Fruit fly (Drosophila melanogaster) whole organism: ENCODE measurements around the gene pros.

Experiments used
- CG8478 ChIP-seq: fragments of >200 bp; optimal IDR thresholded peaks from 2 replicates; lab custom pipeline; 2018; ENCODE audit warnings: inconsistent platforms
- Dll ChIP-seq: fragments of >200 bp; optimal IDR thresholded peaks from 2 replicates; lab custom pipeline; 2017
- EcR ChIP-seq, 2 experiments: fragments of >200 bp; optimal IDR thresholded peaks; 2 replicates each; lab custom pipeline; 2017; ENCODE audit warnings: missing biosample characterization in 2 of 2, missing genetic modification characterization in 2 of 2, missing genetic modification reagents in 2 of 2
- pan ChIP-seq: fragments of >200 bp; optimal IDR thresholded peaks from 2 replicates; lab custom pipeline; 2017
- psq ChIP-seq: fragments of >200 bp; optimal IDR thresholded peaks from 2 replicates; lab custom pipeline; 2017
- usp ChIP-seq: fragments of >200 bp; optimal IDR thresholded peaks from 2 replicates; lab custom pipeline; 2017; ENCODE audit warnings: missing biosample characterization, missing genetic modification characterization, mixed read lengths

The pros gene

DNA sequence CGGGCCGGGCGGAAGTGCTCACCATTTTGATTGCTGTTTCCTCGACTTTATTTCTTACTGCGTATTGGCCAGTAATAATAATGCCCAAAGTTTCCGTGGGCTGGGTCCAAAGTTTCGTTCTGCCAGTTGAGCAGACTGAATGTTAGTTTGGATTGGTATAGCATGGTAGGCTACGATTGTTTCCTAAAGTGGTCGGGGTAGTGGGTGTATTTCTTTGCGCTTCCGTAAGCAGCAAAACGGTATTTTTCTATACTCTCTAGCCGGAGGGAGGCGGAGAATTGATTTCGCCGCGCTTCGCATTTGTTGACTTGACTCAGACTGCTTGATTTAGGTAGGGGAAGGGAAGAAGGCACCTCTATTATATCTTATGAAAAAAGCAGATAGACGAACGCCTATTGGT lies 15.2 kb downstream of the pros start:
- no peak for TF ChIP-seq CG8478 (lab: Kevin White, UChicago)
- TF ChIP-seq Dll (lab: Kevin White, UChicago) = no peak
- TF ChIP-seq pan (lab: Kevin White, UChicago) = no peak
- no peak for TF ChIP-seq EcR (GFP tag; optimal IDR thresholded peaks at IDR 0.05; lab: Kevin White, UChicago)
- no peak for TF ChIP-seq usp (GFP tag; lab: Kevin White, UChicago)
- no peak for TF ChIP-seq psq (lab: Kevin White, UChicago)

DNA sequence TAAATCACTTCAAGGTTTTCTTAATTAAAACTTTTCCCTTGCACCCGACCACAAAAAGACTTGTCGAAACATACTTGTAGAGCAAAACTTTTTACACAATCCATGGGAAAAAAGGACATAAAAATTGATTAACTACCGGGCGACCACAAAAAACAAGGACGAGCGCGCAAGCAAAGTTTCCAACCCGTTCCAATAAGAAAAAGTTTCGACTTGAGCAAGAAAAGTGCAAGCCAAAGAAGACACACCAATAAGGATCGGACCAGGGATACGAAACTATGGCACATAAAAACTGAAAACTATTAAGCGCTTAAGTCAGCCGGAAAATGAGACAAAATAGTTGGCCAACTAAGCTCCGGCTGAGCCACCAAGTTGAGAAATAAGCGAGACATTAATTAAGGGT lies 15.7 kb downstream of the pros start:
- TF ChIP-seq usp (GFP tag; lab: Kevin White, UChicago) (no peak), EcR (GFP tag; optimal IDR thresholded peaks at IDR 0.05; lab: Kevin White, UChicago) (no peak), pan (lab: Kevin White, UChicago) (no peak), CG8478 (lab: Kevin White, UChicago) (no peak), Dll (lab: Kevin White, UChicago) (no peak), psq (lab: Kevin White, UChicago) (no peak)

DNA sequence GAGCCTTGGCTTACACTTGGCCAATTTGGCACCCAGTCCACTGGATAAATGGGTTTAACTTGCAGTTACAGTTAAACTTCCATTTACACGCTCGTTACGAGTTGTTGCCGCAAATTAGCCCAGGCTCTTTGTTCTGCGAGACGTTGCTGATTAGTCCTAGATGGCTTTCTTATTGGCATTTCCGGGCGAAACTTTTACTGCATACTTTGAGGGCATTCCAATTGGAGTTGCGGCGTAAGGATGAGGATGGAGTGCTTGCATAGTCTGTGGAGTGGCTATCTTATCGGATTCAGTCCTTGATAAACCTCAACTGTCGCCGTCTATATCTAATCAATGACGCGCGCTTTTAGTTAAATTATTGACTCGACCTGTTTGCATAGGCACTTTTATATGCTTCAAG lies 16.6 kb downstream of the pros start:
- no peak for TF ChIP-seq CG8478 (lab: Kevin White, UChicago)
- no peak for TF ChIP-seq psq (lab: Kevin White, UChicago)
- TF ChIP-seq Dll (lab: Kevin White, UChicago) = no peak

DNA sequence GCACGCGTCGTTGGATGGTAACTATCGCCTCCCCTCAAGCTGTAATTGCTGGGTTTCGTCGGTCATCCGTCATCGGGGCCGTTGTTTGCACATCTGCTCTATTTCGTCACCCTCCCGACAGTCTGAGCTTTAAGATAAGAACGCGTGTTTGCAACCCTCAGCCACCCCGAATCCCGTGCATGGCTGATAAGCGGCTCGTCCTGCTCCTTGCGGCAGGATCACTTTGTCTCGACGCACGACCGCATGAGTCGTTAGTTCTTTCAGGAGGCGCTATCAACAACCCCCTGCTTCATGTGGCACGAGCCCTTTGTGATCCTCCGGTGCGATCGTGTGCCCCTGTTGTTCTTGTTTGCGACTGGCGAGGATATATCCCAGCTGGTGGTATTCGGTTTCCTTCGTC lies 22.5 kb downstream of the pros start:
- TF ChIP-seq Dll (lab: Kevin White, UChicago) (no peak), usp (GFP tag; lab: Kevin White, UChicago) (no peak), psq (lab: Kevin White, UChicago) (no peak), EcR (GFP tag; optimal IDR thresholded peaks at IDR 0.05; lab: Kevin White, UChicago) (no peak), CG8478 (lab: Kevin White, UChicago) (no peak), pan (lab: Kevin White, UChicago) (no peak)

DNA sequence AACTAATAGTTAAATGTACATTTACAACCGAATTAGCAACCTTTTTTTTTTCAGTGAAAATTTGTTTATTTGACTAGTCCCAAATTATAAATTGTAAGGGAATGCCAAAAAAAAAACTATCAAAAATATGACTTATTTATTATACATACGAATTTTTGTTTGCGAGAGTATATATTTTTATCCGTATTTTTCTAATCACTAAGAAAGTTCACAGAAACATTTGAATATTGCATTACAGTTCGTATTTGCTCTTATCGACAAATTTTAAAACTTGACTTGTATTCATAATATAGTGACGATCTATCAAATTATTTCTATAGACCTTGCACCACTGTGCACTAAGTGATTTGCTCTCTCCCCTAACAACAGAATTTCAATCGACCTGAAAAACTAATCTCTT lies 23.0 kb downstream of the pros start:
- TF ChIP-seq psq (lab: Kevin White, UChicago) (no peak), EcR (GFP tag; optimal IDR thresholded peaks at IDR 0.05; lab: Kevin White, UChicago) (no peak), usp (GFP tag; lab: Kevin White, UChicago) (no peak), Dll (lab: Kevin White, UChicago) (no peak), CG8478 (lab: Kevin White, UChicago) (no peak), pan (lab: Kevin White, UChicago) (no peak)

DNA sequence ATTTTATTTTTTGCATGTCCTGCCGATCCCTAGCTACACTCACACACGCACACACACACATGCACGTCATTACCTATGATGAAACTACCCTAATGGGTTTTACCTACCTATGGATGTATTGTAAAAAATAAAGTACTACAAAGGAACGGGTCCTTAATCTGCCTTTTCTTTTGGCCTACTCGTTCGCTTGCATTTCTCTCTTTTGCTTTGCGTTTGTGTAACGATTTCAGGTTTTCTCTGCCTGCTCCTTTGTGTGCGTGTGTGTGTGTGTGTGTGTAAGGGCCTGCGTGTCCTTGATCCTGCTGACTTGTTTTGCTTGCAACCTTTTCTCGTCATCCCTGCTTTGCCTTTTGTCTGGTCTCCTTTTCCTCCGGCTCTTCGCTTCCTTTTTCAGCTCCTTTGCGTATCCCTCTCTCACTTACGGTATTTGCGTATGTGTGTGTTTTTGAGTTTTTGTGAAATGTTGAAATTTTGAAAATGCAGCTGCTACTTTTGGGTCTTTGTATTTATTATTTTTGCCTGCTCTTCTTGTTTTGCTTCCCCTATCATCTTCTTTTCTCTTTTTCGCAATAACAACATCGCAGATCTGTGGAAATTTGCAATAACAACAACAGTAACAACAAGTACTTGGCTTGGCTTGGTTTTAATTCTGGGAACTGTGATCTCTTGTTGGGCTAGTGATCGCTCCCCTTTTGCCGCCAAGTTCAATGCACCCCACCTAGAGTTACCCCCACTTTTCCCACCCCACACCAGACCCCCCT lies 23.6 kb downstream of the pros start:
- TF ChIP-seq Dll (lab: Kevin White, UChicago) (no peak), EcR (GFP tag; optimal IDR thresholded peaks at IDR 0.05; lab: Kevin White, UChicago) (peak in 1 of 2 experiments; percentile 89), CG8478 (lab: Kevin White, UChicago) (no peak)

DNA sequence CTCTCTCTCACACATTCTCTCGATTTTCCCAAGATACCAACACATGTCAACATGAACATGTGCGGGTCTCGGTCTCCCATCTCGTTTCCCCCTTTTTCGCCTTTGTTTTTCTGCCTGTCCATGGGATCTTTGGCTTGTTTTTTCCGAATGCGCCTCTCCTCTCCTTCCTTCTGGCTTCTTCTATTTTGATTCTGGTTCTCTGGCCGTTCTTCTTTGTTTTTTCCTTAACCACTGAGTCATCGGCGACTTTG lies 24.1 kb downstream of the pros start:
- TF ChIP-seq psq (lab: Kevin White, UChicago) = no peak
- no peak for TF ChIP-seq pan (lab: Kevin White, UChicago)
- TF ChIP-seq CG8478 (lab: Kevin White, UChicago) = no peak
- TF ChIP-seq usp (GFP tag; lab: Kevin White, UChicago) = no peak
- TF ChIP-seq EcR (GFP tag; optimal IDR thresholded peaks at IDR 0.05; lab: Kevin White, UChicago) = no peak
- TF ChIP-seq Dll (lab: Kevin White, UChicago) = no peak

DNA sequence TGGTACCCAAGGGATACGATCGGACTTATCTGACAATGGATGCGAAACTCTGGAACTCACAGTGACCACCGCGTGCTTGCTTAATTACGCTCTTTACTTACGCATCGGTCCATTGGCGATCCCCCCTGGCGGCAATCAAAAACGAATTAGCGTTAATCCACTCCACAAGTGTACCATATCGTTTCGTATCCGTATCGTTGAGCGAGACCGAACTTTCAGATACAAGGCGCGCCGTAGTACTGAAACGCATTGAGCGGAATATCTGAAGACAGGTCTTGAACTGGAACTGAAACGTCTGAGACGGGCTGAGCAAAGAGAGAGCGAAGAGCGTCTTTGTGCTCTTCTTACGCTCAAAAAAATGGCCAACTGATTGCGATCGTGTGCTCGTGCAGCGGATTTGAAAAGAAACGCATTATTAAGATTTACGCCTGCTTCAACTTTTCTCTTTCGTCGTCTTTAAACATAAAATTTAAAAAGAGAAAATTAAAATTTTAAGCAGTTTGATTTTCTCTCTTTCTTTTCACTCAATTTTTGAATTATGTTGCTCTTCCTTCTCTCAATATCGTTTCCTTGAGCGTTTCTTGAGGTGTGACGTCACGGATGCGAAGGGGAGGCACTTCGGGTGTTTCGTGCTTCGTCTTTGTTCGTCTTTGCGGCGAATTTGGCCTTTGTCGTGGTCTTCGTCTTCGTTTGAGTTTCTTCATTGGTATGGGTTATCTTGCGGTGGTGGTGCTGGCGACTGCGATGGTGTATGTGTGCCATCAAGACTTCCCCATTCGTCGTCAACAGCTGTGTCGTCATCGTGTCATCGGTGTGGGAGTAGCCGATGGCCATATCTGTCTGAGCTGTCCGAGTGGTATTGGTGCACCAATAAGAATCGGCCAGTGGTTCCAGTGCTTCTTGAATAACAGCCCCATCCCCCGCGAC lies 24.9 kb downstream of the pros start, which contains the start of the genes KP78a and KP78b:
Gene KP78a, minus strand, starts transcription at position 220 of the 927 bp plus-strand sequence.
Gene KP78b, minus strand, starts transcription at position 220 of the 927 bp plus-strand sequence.
- TF ChIP-seq CG8478 (lab: Kevin White, UChicago) = peak; percentile 18
- TF ChIP-seq psq (lab: Kevin White, UChicago) = no peak
- no peak for TF ChIP-seq pan (lab: Kevin White, UChicago)
- TF ChIP-seq Dll (lab: Kevin White, UChicago) = no peak
- TF ChIP-seq usp (GFP tag; lab: Kevin White, UChicago) = no peak
- TF ChIP-seq EcR (GFP tag; optimal IDR thresholded peaks at IDR 0.05; lab: Kevin White, UChicago) = no peak

DNA sequence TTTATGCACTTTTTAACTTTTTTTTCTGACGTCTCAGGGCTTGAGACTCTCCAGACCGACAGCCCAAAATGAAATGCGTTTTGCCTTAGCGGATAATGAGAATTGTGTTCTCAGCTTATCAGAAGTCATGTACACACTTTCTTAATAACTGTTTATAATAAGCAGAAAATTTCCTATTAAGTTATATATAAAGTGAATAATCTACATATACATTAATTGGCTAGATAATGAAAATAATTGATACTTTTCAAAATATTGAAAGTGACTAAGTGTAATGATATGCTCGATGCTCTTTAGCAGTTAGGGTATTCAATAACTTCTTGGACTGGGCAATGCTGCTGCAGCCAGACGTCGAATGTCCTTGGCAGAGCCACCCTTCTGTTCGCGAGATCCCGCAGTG lies 33.6 kb downstream of the pros start:
- TF ChIP-seq psq (lab: Kevin White, UChicago) (no peak), usp (GFP tag; lab: Kevin White, UChicago) (no peak), CG8478 (lab: Kevin White, UChicago) (no peak), Dll (lab: Kevin White, UChicago) (no peak), EcR (GFP tag; optimal IDR thresholded peaks at IDR 0.05; lab: Kevin White, UChicago) (no peak), pan (lab: Kevin White, UChicago) (no peak)

DNA sequence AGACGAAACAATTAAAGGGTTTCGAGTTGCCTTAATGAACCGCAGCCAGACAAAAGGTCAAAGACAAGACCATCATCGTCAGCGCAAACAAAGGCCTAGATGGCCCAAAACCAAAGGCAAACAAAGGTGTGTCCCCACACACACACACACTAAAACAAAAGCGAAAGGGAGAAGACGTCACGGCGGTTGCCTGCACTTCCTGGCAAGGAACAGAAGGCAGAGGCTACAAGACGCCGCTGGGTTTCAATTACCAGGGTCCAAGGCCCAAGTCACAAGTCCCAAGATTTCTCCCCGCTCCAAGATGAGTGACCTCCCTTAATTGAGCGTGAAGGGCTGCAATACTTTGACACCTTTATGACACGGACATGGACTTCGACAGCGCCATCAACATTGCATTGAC lies 35.3 kb downstream of the pros start:
- TF ChIP-seq Dll (lab: Kevin White, UChicago) = no peak

DNA sequence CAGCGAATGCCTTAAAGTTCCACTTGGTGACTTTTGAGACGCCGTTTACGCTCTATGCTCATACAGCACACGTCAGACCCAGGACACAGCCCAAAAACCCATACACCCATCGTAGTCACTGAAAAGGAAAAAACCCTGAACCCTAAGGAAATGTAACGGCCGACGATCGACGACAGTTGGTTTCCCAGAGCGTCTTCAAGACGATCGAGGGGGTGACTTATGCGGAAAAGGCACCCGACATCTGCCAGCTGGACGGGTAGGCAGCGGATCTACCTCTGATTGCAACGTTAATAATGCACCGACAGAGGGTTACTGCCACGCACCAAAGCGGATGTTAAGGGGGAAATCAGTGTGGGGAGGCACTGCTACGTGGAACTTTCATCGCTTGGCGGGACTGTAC lies 38.0 kb downstream of the pros start:
- TF ChIP-seq psq (lab: Kevin White, UChicago) (no peak), usp (GFP tag; lab: Kevin White, UChicago) (no peak), Dll (lab: Kevin White, UChicago) (no peak), EcR (GFP tag; optimal IDR thresholded peaks at IDR 0.05; lab: Kevin White, UChicago) (no peak), CG8478 (lab: Kevin White, UChicago) (no peak), pan (lab: Kevin White, UChicago) (no peak)
